Worm (Caenorhabditis elegans) whole organism, young adult: ENCODE measurements around the gene pax-3.

ENCODE experiments used
- lsy-27 ChIP-seq: sonication (generic microtip); optimal IDR thresholded peaks from 2 replicates; lab custom pipeline; 2017; ENCODE audit warnings: missing genetic modification characterization, mild to moderate bottlenecking, missing compliant biosample characterization, antibody characterized with exemption, missing genotype, borderline replicate concordance; ENCODE audit not compliant: insufficient read depth
- nhr-179 ChIP-seq: sonication (generic microtip); optimal IDR thresholded peaks from 2 replicates; lab custom pipeline; 2016; ENCODE audit warnings: mild to moderate bottlenecking, missing genetic modification characterization, missing compliant biosample characterization
- unc-62 ChIP-seq: fragments of 150-350 bp; optimal IDR thresholded peaks from 2 replicates; lab custom pipeline; 2014; ENCODE audit warnings: missing biosample characterization, missing genetic modification reagents, missing genetic modification characterization
- ztf-18 ChIP-seq: sonication (generic microtip); optimal IDR thresholded peaks from 2 replicates; lab custom pipeline; 2016; ENCODE audit warnings: missing genotype, mild to moderate bottlenecking, missing genetic modification characterization, missing compliant biosample characterization
- ztf-26 ChIP-seq: sonication (generic microtip); optimal IDR thresholded peaks from 2 replicates; lab custom pipeline; 2017; ENCODE audit warnings: missing genetic modification characterization, missing compliant biosample characterization

- TF ChIP-seq nhr-179 (tag; lab: Kevin White, UChicago) (no peak), lsy-27 (tag; lab: Kevin White, UChicago) (no peak), ztf-26 (tag; lab: Kevin White, UChicago) (no peak), unc-62 (GFP tag; lab: Kevin White, UChicago) (no peak), ztf-18 (no peak)
Measured at ce11 chrII:10127389-10127788, 19.0 kb upstream of the pax-3 start, which contains the start of gene F27E5.8.
